Worm (Caenorhabditis elegans): Measurements from ENCODE around the gene unc-7.

Gene unc-7

DNA sequence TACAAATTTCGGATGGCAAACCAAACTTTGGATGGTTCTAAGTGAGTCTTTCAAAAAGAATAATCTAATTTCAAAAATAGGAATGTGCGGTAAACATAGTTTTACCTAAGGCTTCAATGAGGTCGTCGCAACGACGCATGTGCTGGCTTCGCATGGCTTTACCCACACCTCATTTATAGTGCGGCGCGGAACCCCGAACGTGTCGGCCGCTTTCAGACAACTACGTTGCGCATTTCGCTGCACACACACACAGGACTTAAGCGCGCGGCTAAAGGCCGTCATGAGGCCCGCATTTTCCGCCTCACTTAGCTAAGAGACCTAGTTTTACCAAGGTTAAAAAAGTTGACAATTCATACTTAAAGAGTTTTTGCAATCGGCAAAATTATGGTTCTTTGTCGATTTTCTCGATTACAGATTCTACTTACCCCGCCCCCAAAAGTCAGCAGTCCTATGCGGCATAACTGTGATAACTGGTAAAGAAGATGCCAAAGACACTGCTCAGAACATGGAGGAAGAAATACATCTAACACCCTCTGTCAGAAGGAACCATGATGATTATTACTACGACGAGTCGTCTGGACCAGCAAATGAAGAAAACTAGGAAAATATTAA is 54.7 kb downstream of the unc-7 start:
- peak; percentile 67 for TF ChIP-seq aha-1 (tag)
- peak; percentile 5 for TF ChIP-seq snpc-4 (tag; optimal IDR thresholded peaks at IDR 0.05)
- TF ChIP-seq unc-62 (GFP tag; optimal IDR thresholded peaks at IDR 0.05 in 1 of 2): peak in 1 of 2 experiments; percentile 74
- no peak for TF ChIP-seq unc-62 (tag; optimal IDR thresholded peaks at IDR 0.05)
- no peak for TF ChIP-seq ces-1 (GFP tag; optimal IDR thresholded peaks at IDR 0.05)

DNA sequence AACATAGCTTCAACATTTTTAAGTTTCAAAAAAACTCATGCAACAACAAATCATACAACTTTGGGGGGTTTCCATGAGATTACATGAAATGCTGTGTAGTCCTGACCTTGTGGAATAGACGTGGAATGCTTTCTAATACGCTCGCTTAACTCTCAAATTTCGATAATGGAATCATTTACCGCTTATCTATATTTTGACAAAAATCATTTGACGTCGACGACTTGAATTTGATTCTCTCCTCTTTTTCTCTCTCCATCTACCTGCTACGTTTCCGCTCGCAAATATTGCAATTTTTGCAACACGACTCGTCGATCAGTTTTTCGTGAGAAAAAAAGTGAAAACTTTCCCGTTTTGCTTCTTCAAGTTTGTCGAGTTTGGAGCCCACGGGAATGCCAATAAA is 58.4 kb downstream of the unc-7 start, which contains the start of gene flr-4:
flr-4 (plus strand) TSS at position 275 of the 400 bp plus-strand sequence.
- TF ChIP-seq lsy-2 (tag; optimal IDR thresholded peaks at IDR 0.05) (no peak), zip-2 (tag; optimal IDR thresholded peaks at IDR 0.05) (no peak), T26A8.4 (GFP tag; IDR thresholded peaks at IDR 0.05) (no peak), R02D3.7 (tag; optimal IDR thresholded peaks at IDR 0.05) (no peak), hlh-11 (tag; optimal IDR thresholded peaks at IDR 0.05) (peak; percentile 16), ceh-32 (tag; optimal IDR thresholded peaks at IDR 0.05; ENCODE audit: poor library complexity) (no peak), mes-2 (tag; optimal IDR thresholded peaks at IDR 0.05; ENCODE audit: poor library complexity, severe bottlenecking) (no peak), cey-2 (tag; optimal IDR thresholded peaks at IDR 0.05; ENCODE audit: borderline replicate concordance, insufficient read depth) (no peak), lin-13 (GFP tag; optimal IDR thresholded peaks at IDR 0.05) (no peak), aly-2 (tag; optimal IDR thresholded peaks at IDR 0.05) (no peak), ceh-28 (tag; optimal IDR thresholded peaks at IDR 0.05) (no peak), daf-16 (GFP tag; optimal IDR thresholded peaks at IDR 0.05) (no peak), daf-16 (tag; optimal IDR thresholded peaks at IDR 0.05) (peak; percentile 33), ZK546.5 (tag; optimal IDR thresholded peaks at IDR 0.05) (no peak), madf-5 (GFP tag; IDR thresholded peaks at IDR 0.05) (no peak), fkh-10 (GFP tag; optimal IDR thresholded peaks at IDR 0.05) (no peak), aha-1 (tag) (no peak), dve-1 (tag; optimal IDR thresholded peaks at IDR 0.05; ENCODE audit: insufficient read depth) (peak; percentile 28), fos-1 (tag; optimal IDR thresholded peaks at IDR 0.05) (no peak), attf-4 (tag; optimal IDR thresholded peaks at IDR 0.05) (no peak), dmd-9 (GFP tag; IDR thresholded peaks at IDR 0.05) (no peak), F44E2.7 (GFP tag; IDR thresholded peaks at IDR 0.05) (no peak), F49E8.2 (tag; optimal IDR thresholded peaks at IDR 0.05; ENCODE audit: borderline replicate concordance) (no peak), vab-7 (GFP tag; IDR thresholded peaks at IDR 0.05) (no peak), ceh-82 (tag; optimal IDR thresholded peaks at IDR 0.05) (no peak), lin-1 (GFP tag; IDR thresholded peaks at IDR 0.05) (no peak), zfp-3 (GFP tag; conservative IDR thresholded peaks at IDR 0.05) (no peak), egl-27 (tag; optimal IDR thresholded peaks at IDR 0.05) (no peak), nhr-28 (tag; optimal IDR thresholded peaks at IDR 0.05) (peak; percentile 54), F37D6.2 (tag; optimal IDR thresholded peaks at IDR 0.05) (no peak), spr-1 (tag; optimal IDR thresholded peaks at IDR 0.05) (no peak), unc-39 (tag; optimal IDR thresholded peaks at IDR 0.05) (no peak), dpl-1 (GFP tag; optimal IDR thresholded peaks at IDR 0.05) (no peak), saeg-2 (GFP tag; IDR thresholded peaks at IDR 0.05) (no peak), snpc-4 (tag; optimal IDR thresholded peaks at IDR 0.05) (no peak), ztf-7 (tag; optimal IDR thresholded peaks at IDR 0.05) (no peak), tra-1 (GFP tag; IDR thresholded peaks at IDR 0.05) (no peak), dmd-6 (GFP tag; IDR thresholded peaks at IDR 0.05) (peak; percentile 81), ztf-11 (tag; optimal IDR thresholded peaks at IDR 0.05) (no peak), nhr-6 (tag; optimal IDR thresholded peaks at IDR 0.05) (no peak), madf-9 (GFP tag; conservative IDR thresholded peaks at IDR 0.05) (no peak), mxl-3 (GFP tag; optimal IDR thresholded peaks at IDR 0.05) (no peak), Y5F2A.4 (GFP tag; optimal IDR thresholded peaks at IDR 0.05) (no peak), duxl-1 (tag; optimal IDR thresholded peaks at IDR 0.05; ENCODE audit: poor library complexity) (no peak), nhr-25 (tag; optimal IDR thresholded peaks at IDR 0.05; ENCODE audit: borderline replicate concordance, insufficient read depth) (no peak), pqm-1 (tag; optimal IDR thresholded peaks at IDR 0.05) (peak; percentile 62), hlh-30 (tag; optimal IDR thresholded peaks at IDR 0.05; ENCODE audit: insufficient read depth) (peak; percentile 20)

Measured in whole organism, L4 larva.